Fruit fly (Drosophila melanogaster): ENCODE results near the gene PolE1.

PolE1 gene

DNA sequence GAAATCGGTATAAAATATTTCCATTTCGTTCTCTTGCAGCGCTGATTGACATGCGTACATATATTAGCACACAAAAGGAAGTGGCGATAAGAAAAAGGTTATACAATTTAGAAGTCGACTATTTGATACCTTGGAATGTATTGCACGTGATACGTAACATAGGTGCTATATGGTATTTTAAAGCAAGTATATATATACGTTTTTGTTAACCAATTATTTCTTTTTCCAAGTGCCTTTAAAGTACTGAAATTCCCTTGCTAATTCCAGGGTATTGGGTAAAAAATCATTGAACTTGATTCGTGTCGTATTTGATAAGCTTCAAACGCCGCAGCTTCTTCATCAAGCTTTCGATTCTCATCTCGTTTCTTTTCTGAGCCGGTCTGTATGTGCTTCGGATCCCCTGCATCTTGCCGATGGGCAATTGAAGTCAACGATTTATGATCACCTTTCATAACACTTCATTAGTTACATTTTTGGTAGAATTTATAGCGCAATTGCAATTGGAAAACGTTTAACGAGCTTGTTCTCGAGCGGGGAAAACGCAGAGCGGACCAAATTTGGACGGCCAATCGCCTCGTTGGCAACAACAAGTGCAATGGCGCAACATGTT, 15.7 kb downstream of the PolE1 start, which contains the start of gene CG4408 (continued):
- TF ChIP-seq dati (GFP tag; IDR thresholded peaks at IDR 0.05) (no peak), jumu (GFP tag; optimal IDR thresholded peaks at IDR 0.05) (no peak), lov (optimal IDR thresholded peaks at IDR 0.05) (no peak), lov (GFP tag; IDR thresholded peaks at IDR 0.05) (no peak; the same call in 2 of the 3 replicates), ind (GFP tag; optimal IDR thresholded peaks at IDR 0.05) (peak; percentile 46), unc-4 (GFP tag; IDR thresholded peaks at IDR 0.05; ENCODE audit: partially characterized antibody) (no peak), hb (GFP tag; IDR thresholded peaks at IDR 0.05; ENCODE audit: partially characterized antibody) (no peak), Pdp1 (GFP tag; optimal IDR thresholded peaks at IDR 0.05) (peak in 1 of 2 experiments; percentile 36), peb (GFP tag; IDR thresholded peaks at IDR 0.05) (no peak), CG2116 (GFP tag; optimal IDR thresholded peaks at IDR 0.05) (no peak), CG10565 (GFP tag; optimal IDR thresholded peaks at IDR 0.05) (no peak), Chrac-16 (GFP tag; optimal IDR thresholded peaks at IDR 0.05) (no peak), CG8359 (GFP tag; optimal IDR thresholded peaks at IDR 0.05; ENCODE audit: borderline replicate concordance) (no peak), chm (GFP tag; IDR thresholded peaks at IDR 0.05) (no peak), CG9215 (GFP tag; IDR thresholded peaks at IDR 0.05) (peak; percentile 35; the same call in 1 of the 2 replicates), CG17829 (tag; optimal IDR thresholded peaks at IDR 0.05) (no peak), CG12659 (GFP tag; optimal IDR thresholded peaks at IDR 0.05) (no peak), CG11695 (GFP tag; IDR thresholded peaks at IDR 0.05) (0 out of 3 replicates have a peak, but pooled peaks have one; percentile 10), pros (GFP tag; optimal IDR thresholded peaks at IDR 0.05) (no peak), CG18476 (GFP tag; optimal IDR thresholded peaks at IDR 0.05) (no peak), Neu2 (GFP tag; optimal IDR thresholded peaks at IDR 0.05; ENCODE audit: borderline replicate concordance) (no peak), CG42726 (GFP tag; IDR thresholded peaks at IDR 0.05; ENCODE audit: partially characterized antibody) (no peak), sqz (GFP tag; optimal IDR thresholded peaks at IDR 0.05) (no peak), ewg (GFP tag; optimal IDR thresholded peaks at IDR 0.05) (no peak), Dll (GFP tag; IDR thresholded peaks at IDR 0.05; ENCODE audit: partially characterized antibody) (no peak), CG17328 (GFP tag; IDR thresholded peaks at IDR 0.05) (peak; percentile 20; the same call in 1 of the 2 replicates), mam (GFP tag; optimal IDR thresholded peaks at IDR 0.05) (peak; percentile 53), CG33213 (GFP tag; optimal IDR thresholded peaks at IDR 0.05) (peak; percentile 9), gfzf (GFP tag; optimal IDR thresholded peaks at IDR 0.05) (no peak), CG7839 (tag; optimal IDR thresholded peaks at IDR 0.05) (peak; percentile 57), CG14441 (GFP tag; IDR thresholded peaks at IDR 0.05) (no peak), CG32532 (GFP tag; IDR thresholded peaks at IDR 0.05) (peak; percentile 67; the same call in 1 of the 2 replicates), jigr1 (GFP tag; IDR thresholded peaks at IDR 0.05) (no peak), C15 (GFP tag; IDR thresholded peaks at IDR 0.05) (no peak), Dek (tag; optimal IDR thresholded peaks at IDR 0.05) (peak; percentile 14), CG15011 (GFP tag; optimal IDR thresholded peaks at IDR 0.05) (no peak), ato (GFP tag; IDR thresholded peaks at IDR 0.05; ENCODE audit: partially characterized antibody) (no peak), nom (GFP tag; optimal IDR thresholded peaks at IDR 0.05) (no peak), eyg (GFP tag; optimal IDR thresholded peaks at IDR 0.05) (no peak), dpn (GFP tag; optimal IDR thresholded peaks at IDR 0.05) (peak in 1 of 2 experiments; percentile 11), chn (GFP tag; optimal IDR thresholded peaks at IDR 0.05) (no peak), Eip74EF (GFP tag; optimal IDR thresholded peaks at IDR 0.05) (no peak), CG3065 (GFP tag; optimal IDR thresholded peaks at IDR 0.05) (no peak), CG12236 (GFP tag; optimal IDR thresholded peaks at IDR 0.05) (no peak), CG16815 (GFP tag; optimal IDR thresholded peaks at IDR 0.05) (no peak), ssp (GFP tag; IDR thresholded peaks at IDR 0.05) (no peak), run (tag; optimal IDR thresholded peaks at IDR 0.05) (no peak), CG34224 (GFP tag; IDR thresholded peaks at IDR 0.05; ENCODE audit: partially characterized antibody) (no peak), CG14667 (GFP tag; IDR thresholded peaks at IDR 0.05) (no peak)
